Worm (Caenorhabditis elegans): ENCODE results near the gene twk-25.

ce11 chrIV:11548671-11549070 is 44.2 kb downstream of the twk-25 start, which contains the start of gene M04B2.7:
- no peak for TF ChIP-seq akir-1 (GFP tag; optimal IDR thresholded peaks at IDR 0.05)
- TF ChIP-seq lin-54 (GFP tag; optimal IDR thresholded peaks at IDR 0.05) = no peak
- TF ChIP-seq ztf-3 (GFP tag; optimal IDR thresholded peaks at IDR 0.05) = no peak
- TF ChIP-seq F57C9.4 (tag; optimal IDR thresholded peaks at IDR 0.05) = no peak
- TF ChIP-seq attf-3 (GFP tag; conservative IDR thresholded peaks at IDR 0.05) = no peak
- no peak for TF ChIP-seq egl-44 (GFP tag; IDR thresholded peaks at IDR 0.05)
- TF ChIP-seq K11D2.4 (GFP tag; IDR thresholded peaks at IDR 0.05) = no peak
- no peak for TF ChIP-seq efl-1 (GFP tag; optimal IDR thresholded peaks at IDR 0.05)
- no peak for TF ChIP-seq lin-35 (GFP tag; optimal IDR thresholded peaks at IDR 0.05)

All from whole organism, young adult.